Fruit fly (Drosophila melanogaster) whole organism: ENCODE results near the gene Taf11.

Experiments
- CG8478 ChIP-seq: fragments of >200 bp; optimal IDR thresholded peaks from 2 replicates; lab custom pipeline; 2018; ENCODE audit warnings: inconsistent platforms
- Dll ChIP-seq: fragments of >200 bp; optimal IDR thresholded peaks from 2 replicates; lab custom pipeline; 2017
- EcR ChIP-seq, 2 experiments: fragments of >200 bp; optimal IDR thresholded peaks; 2 replicates each; lab custom pipeline; 2017; ENCODE audit warnings: missing biosample characterization in 2 of 2, missing genetic modification characterization in 2 of 2, missing genetic modification reagents in 2 of 2
- pan ChIP-seq: fragments of >200 bp; optimal IDR thresholded peaks from 2 replicates; lab custom pipeline; 2017
- psq ChIP-seq: fragments of >200 bp; optimal IDR thresholded peaks from 2 replicates; lab custom pipeline; 2017
- usp ChIP-seq: fragments of >200 bp; optimal IDR thresholded peaks from 2 replicates; lab custom pipeline; 2017; ENCODE audit warnings: missing biosample characterization, missing genetic modification characterization, mixed read lengths

Taf11 gene

DNA sequence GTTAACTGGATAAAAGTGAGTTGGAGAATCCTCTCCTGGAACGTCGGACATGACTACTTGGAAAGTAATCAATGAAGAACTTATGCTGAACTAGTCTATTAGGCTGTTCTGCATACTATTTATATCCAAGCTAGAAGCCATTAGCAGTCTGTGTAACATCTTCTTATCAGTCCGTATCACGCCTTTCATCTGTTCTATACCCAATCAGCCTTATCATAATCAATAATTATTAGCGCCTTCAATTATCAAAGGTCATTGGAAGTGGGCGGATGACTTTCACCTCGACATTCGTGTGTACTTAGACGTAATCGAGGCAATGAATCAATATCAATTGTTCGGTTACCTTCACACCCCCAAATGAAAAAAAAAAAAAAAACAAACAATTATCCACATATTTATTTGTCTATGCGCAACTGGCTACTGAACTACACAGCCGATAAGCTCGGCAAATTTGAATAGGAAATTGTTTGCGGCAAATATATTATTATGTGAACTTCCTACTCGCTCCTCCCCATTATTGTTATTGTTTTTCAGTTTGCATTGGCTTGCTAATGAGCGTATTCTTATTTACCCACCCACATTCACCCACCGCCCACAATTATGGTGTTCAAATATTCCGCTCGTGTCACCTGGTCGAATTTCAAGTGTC lies 12.0 kb upstream of the Taf11 start, which contains the start of the genes ppk11 and ppk16:
Gene ppk11 (minus strand): TSS at position 51 of the 649 bp plus-strand sequence.
Gene ppk16 (minus strand): TSS at position 51 of the 649 bp plus-strand sequence.
- TF ChIP-seq CG8478 (lab: Kevin White, UChicago) (no peak), usp (GFP tag; lab: Kevin White, UChicago) (no peak), EcR (GFP tag; optimal IDR thresholded peaks at IDR 0.05; lab: Kevin White, UChicago) (no peak), psq (lab: Kevin White, UChicago) (no peak), Dll (lab: Kevin White, UChicago) (no peak), pan (lab: Kevin White, UChicago) (no peak)

DNA sequence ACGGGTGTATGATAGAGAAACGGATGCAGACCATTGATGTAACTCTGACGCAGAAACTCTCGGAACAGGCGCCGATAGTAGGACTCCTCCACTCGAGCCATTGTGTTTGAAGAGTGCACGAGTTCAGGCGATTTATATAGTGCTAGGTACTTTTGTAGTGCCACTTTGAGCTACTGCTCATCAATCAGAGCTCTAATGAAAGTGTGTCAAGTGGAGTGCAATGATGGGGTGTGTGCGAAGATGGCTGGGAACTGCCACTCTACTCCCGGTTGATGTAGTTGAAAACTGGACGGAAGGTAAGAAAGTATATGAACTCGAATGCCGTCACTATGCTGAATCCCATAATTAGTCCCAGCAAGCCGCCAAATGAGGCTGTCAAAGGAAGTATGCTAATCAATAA lies 7.8 kb upstream of the Taf11 start, which contains the start of gene ppk18:
Gene ppk18 (minus strand): TSS at position 101 of the 400 bp plus-strand sequence.
- TF ChIP-seq EcR (GFP tag; optimal IDR thresholded peaks at IDR 0.05; lab: Kevin White, UChicago) = no peak
- no peak for TF ChIP-seq usp (GFP tag; lab: Kevin White, UChicago)
- TF ChIP-seq CG8478 (lab: Kevin White, UChicago) = no peak
- TF ChIP-seq pan (lab: Kevin White, UChicago) = no peak
- no peak for TF ChIP-seq Dll (lab: Kevin White, UChicago)

DNA sequence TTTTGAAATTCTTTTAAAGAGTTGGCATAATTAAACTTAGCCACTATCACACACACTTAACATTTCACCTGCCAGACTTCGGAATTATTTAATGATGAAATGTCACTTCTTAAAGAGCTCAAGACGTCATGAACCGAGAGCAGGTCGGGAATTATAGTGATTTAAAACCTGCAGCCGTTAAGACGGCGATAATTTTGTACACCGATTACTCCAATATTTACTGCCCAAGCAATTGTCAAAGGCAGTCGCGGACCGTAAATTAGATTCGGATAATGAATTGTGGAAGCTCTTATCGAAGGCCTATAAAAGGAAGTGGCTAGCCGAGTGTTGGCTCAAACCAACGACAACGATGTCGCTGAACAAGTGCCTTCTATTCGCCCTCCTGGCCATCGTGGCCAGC lies 5.7 kb upstream of the Taf11 start, which contains the start of gene CG17633:
Gene CG17633 (plus strand): TSS at position 326 of the 400 bp plus-strand sequence.
- TF ChIP-seq usp (GFP tag; lab: Kevin White, UChicago) (no peak), CG8478 (lab: Kevin White, UChicago) (no peak), EcR (GFP tag; optimal IDR thresholded peaks at IDR 0.05; lab: Kevin White, UChicago) (no peak), Dll (lab: Kevin White, UChicago) (no peak), psq (lab: Kevin White, UChicago) (no peak), pan (lab: Kevin White, UChicago) (no peak)

DNA sequence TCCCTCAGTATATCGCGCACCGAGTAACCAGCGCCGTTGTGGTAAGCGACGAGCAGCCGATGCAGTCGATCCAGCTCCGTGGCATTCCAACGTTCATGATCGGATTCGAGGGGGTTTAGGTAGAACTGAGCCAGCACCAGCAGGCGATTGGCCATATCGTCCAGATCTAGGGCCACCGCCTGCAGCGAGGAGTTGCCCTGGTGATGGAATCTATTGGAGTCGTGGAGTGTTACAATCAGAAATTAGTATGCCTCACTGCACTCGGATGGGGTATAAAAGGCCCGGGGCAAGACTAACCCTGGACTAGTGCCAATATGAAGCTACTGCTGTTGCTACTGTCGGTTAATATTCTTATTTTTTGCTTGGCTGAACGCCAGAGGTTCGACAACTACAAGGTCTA lies 3.7 kb upstream of the Taf11 start, which contains the start of gene CG4017:
Gene CG4017 (plus strand): TSS at position 301 of the 400 bp plus-strand sequence.
- TF ChIP-seq Dll (lab: Kevin White, UChicago) (no peak), EcR (GFP tag; optimal IDR thresholded peaks at IDR 0.05; lab: Kevin White, UChicago) (no peak), psq (lab: Kevin White, UChicago) (no peak), CG8478 (lab: Kevin White, UChicago) (no peak), pan (lab: Kevin White, UChicago) (no peak), usp (GFP tag; lab: Kevin White, UChicago) (no peak)

DNA sequence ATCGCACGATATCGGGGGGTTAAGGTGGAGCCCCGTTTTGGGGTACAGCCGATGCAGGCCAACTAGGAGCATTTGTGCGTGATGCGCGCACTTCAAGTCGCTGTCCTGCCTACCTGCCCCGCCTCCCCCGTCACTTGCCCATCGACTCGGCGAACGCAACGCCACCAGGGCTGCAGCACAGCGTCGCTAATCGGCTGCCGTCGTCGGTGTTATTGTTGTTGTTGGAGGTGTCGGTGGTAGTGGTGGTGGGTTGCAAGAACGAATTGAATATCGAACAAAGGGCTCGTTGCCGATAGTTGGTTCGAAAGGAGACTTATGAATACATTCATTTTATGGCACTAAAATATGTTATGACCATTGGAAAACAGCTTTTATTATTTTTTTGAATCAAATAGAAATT lies 4.2 kb downstream of the Taf11 start:
- no peak for TF ChIP-seq psq (lab: Kevin White, UChicago)
- no peak for TF ChIP-seq usp (GFP tag; lab: Kevin White, UChicago)

DNA sequence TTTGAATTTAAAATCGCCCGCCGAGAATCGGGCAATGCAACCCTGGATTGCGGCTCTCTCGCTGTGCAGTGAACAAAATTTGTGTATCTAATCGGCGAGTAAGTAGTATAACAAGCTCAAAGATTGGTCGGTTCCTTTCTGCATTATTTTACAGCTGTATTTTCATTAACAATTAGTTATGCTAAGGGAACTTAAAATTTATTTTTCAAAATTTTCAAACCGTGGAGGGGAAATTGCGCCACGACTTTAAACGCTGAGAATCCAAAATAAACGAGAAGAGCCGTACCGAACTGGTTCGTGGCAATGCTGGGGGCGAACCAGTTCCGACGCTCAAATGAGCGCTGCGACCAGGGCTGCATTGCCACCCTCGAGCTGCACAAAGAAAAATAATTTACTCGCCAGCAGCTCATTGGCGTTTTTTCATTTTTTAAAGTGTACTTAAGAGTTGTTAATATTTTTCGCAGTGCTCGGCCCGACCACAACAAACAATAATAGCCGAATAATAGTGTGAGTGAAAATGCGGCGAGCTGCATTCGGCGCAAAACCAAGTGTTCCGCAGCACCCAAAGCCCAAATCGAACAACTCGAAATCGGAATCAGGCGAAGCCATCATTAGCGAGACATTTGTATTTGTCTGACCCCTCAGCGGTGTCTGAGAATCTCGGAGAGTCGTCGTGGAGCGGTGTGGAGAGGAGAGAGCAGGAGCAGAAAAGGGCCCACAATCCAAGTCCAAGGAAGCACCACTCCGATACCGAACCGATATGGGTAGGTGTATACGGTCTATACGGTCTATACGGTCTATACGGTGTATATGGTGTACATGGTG lies 4.9 kb downstream of the Taf11 start, which contains the start of gene zf30C:
Gene zf30C (plus strand): TSS at position 353 of the 825 bp plus-strand sequence.
- TF ChIP-seq CG8478 (lab: Kevin White, UChicago) (no peak), psq (lab: Kevin White, UChicago) (no peak), Dll (lab: Kevin White, UChicago) (no peak), EcR (GFP tag; optimal IDR thresholded peaks at IDR 0.05; lab: Kevin White, UChicago) (no peak), pan (lab: Kevin White, UChicago) (no peak), usp (GFP tag; lab: Kevin White, UChicago) (no peak)

DNA sequence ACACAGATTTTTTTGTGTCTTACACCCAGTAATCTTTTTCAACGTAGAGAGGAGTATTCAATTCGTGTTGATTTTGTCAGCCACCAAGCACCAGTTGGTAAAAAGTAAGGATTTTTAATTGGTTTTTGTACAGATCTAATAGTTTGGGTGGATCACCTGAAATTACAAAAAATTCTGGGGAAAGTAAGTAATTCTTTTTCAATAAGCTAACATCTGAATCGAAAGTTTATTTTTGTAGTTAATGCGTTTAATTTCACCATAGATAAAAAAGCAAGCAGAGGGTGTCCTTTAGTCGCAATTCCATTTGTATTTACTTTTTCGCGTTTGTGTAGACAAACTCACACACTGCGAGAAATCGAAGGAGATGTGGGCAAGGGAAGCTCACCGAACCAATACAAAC lies 8.2 kb downstream of the Taf11 start:
- TF ChIP-seq Dll (lab: Kevin White, UChicago) (no peak), pan (lab: Kevin White, UChicago) (no peak), EcR (GFP tag; optimal IDR thresholded peaks at IDR 0.05; lab: Kevin White, UChicago) (no peak), CG8478 (lab: Kevin White, UChicago) (no peak), psq (lab: Kevin White, UChicago) (no peak), usp (GFP tag; lab: Kevin White, UChicago) (no peak)

DNA sequence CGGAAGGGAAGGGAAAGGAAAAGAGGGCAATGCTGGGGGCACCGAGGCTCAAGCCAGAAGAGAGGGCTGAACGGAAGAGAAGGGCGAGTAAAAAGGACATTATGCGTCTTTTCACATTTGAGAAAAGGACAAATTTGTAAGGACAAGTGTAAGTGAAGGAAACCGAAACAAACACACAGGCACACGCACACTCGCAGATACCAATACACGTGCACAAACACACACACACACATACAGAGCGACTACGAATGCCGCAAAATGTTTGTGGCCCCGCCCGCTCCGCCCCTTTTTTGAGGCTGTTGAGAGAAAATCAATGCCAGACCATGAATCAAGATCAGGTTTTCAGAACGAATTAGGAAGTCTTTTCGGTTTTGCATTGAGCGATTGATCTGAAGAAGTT lies 9.7 kb downstream of the Taf11 start:
- TF ChIP-seq EcR (GFP tag; optimal IDR thresholded peaks at IDR 0.05; lab: Kevin White, UChicago) (no peak), usp (GFP tag; lab: Kevin White, UChicago) (no peak), psq (lab: Kevin White, UChicago) (no peak), CG8478 (lab: Kevin White, UChicago) (no peak), pan (lab: Kevin White, UChicago) (no peak), Dll (lab: Kevin White, UChicago) (no peak)

DNA sequence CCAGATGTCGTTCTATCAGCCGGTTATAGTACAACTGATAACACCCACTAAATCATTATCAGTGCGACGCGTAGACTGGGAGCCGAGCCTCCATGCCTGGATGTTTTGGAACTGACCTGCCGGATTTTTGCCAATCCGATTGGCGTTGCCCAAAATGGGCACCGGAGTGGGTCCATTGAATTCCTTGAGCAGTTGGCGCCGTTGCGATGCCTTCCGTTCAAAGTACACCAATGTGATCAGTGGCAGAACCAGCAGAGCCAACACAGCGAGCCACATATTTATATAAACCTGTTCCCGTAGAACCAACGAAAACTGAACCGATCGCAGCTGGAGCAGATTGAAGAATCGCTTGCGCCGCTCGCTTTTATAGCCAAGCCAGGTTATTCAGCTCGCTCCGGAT lies 13.3 kb downstream of the Taf11 start, which contains the start of gene Cyp4e3:
Gene Cyp4e3 (minus strand): TSS at position 327 of the 400 bp plus-strand sequence.
- TF ChIP-seq CG8478 (lab: Kevin White, UChicago) (no peak), Dll (lab: Kevin White, UChicago) (no peak), usp (GFP tag; lab: Kevin White, UChicago) (no peak), EcR (GFP tag; optimal IDR thresholded peaks at IDR 0.05; lab: Kevin White, UChicago) (no peak), psq (lab: Kevin White, UChicago) (no peak), pan (lab: Kevin White, UChicago) (no peak)

DNA sequence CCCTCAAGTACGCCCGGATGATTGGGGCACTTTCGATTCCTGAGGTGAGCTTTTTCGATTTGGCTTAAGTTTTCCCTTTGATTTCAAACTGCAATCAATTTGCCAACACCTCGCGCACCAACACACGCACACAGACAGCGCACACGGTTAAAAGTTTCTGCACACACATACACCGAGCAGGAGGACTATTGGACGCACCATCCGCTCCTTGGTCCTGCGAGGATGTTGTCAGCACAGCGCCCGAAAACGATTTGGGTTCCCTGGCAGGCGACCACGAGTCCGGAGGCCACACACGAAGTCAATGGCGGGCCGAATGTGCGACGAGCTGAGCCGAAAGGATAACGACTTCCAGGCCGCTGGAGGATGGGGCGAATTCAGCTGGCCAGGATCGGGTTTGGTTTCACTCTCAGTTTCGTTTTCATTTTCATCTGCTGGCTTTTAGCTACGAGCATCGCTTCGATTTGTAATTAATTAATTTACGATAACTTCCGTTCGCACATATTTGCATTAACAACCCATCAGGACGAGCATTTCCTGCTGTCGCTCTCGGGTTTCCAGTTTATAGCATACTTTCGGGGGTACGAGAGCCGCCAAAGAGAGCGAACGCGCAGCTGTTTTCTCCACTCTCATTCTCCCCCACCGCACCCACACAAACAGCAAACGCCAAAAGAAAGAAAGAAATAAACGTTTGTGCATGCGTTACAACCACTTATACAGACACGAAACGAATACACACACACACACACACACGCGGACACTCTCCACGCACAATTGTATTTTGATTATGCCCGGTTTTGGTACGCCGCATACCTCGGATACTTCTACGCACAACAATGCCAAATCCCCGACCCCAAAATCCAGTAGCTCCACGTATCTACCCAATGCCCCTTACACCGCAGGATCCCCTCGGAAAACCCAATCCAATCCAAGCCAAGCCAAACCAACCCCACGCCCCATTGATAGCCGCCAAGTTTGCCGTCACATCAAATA lies 16.5 kb downstream of the Taf11 start, which contains the start of gene Nckx30C:
Gene Nckx30C (minus strand): TSS at position 260 of the 990 bp plus-strand sequence.
- no peak for TF ChIP-seq CG8478 (lab: Kevin White, UChicago)
- TF ChIP-seq pan (lab: Kevin White, UChicago) = no peak
